Fruit fly (Drosophila melanogaster) whole organism, prepupa: ENCODE measurements around the gene CG42240.

Experiments
- CG6163 ChIP-seq: fragments of 200-800 bp; sonication (Bioruptor generic); IDR thresholded peaks from 3 replicates; pipeline ENCODE4 v1.3.6; 2022; ENCODE audit warnings: missing biosample characterization, missing genetic modification characterization
- CG6276 ChIP-seq: fragments of 200-800 bp; sonication (Bioruptor generic); optimal IDR thresholded peaks from 2 replicates; lab custom pipeline; 2017; ENCODE audit warnings: missing biosample characterization, mild to moderate bottlenecking, missing genetic modification characterization
- Eip78C ChIP-seq: fragments of 200-800 bp; sonication (Bioruptor generic); peaks from one replicate; lab custom pipeline; 2016; ENCODE audit warnings: missing biosample characterization, missing genetic modification characterization

CG42240 gene

DNA sequence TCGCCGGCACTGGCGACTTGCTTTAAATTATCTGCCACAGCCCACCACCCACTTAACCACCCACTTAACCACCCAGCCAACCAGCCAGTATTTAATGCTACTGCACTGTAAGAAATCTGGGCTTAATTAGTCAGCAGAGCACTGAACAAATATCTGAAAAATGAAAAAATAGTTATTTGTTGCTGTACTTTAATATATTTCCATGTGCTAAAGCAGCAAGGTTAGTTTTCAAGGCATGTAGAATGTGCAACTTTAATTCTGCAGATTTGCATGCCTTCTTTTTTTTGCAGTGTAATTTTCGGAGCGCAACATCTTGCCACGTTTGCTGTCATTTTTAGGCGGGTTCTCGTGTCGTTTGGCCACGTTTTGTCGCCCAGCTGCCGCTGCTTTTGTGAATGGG lies 45.0 kb downstream of the CG42240 start (continued):
- TF ChIP-seq CG6163: peak; percentile 33; the same call in 1 of the 3 replicates
- TF ChIP-seq Eip78C (GFP tag; lab: Kevin White, UChicago): peak; percentile 67

DNA sequence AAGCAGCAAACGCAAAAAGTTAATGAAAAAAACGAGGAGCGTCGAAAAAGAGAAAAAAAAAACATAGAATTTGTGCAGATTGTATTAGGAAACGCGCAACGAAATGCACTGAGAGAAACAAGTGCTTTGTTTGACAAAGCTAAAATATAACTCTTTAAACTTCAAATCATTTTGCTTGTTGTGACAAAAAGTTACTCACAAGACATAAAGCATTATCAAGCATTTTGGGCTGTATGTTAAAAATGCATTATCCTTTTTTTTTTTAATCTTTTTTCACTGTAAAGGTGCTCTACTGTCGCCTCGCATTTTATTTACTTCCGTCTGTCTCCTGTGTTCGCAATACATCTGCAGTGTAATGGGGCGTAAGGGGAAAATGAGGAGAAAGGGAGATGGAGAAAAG lies 46.1 kb downstream of the CG42240 start:
- TF ChIP-seq CG6276 (GFP tag; lab: Kevin White, UChicago): no peak
- TF ChIP-seq Eip78C (GFP tag; lab: Kevin White, UChicago): peak; percentile 12
